Worm (Caenorhabditis elegans) whole organism, mixed stage, embryonic: ENCODE measurements around the gene K02E11.7.

Source experiments
- blmp-1 ChIP-seq: fragments of 150-350 bp; optimal IDR thresholded peaks from 2 replicates; lab custom pipeline; 2014; ENCODE audit warnings: missing biosample characterization, missing genetic modification characterization
- ceh-39 ChIP-seq: fragments of 150-350 bp; optimal IDR thresholded peaks from 2 replicates; lab custom pipeline; 2014; ENCODE audit warnings: missing biosample characterization, missing genetic modification characterization
- ceh-43 ChIP-seq: fragments of 200-800 bp; sonication (Bioruptor generic); optimal IDR thresholded peaks from 2 replicates; lab custom pipeline; 2018; ENCODE audit warnings: mild to moderate bottlenecking, missing genetic modification characterization, moderate library complexity, missing compliant biosample characterization
- hlh-1 ChIP-seq: fragments of 150-350 bp; optimal IDR thresholded peaks from 2 replicates; lab custom pipeline; 2014; ENCODE audit warnings: missing biosample characterization, missing genetic modification reagents, missing genetic modification characterization
- sptf-1 ChIP-seq: sonication (generic microtip); optimal IDR thresholded peaks from 2 replicates; lab custom pipeline; 2017; ENCODE audit warnings: mild to moderate bottlenecking, missing genetic modification characterization, moderate library complexity, missing compliant biosample characterization
- tbx-8 ChIP-seq: fragments of 200-800 bp; sonication (Bioruptor generic); optimal IDR thresholded peaks from 2 replicates; lab custom pipeline; 2018; ENCODE audit warnings: mild to moderate bottlenecking, missing genetic modification characterization, moderate library complexity, missing compliant biosample characterization

DNA sequence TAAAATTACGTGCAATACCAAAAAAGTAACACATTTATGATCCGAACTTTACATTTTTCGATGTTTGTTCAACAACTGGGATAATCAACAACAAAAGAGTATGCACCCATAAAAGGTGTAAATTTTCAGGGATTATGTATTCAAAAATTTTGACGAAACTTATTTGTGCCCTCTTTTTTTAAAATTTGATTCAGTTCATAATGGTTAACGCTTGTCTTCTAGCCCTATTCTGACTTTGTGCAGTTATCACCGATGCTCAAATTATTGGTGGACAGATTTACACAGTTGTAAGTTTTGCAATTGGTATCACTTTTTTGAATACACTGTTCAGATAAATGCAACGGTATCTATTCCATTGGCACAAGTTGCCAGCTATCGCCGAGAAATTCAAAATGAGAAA lies 5.5 kb downstream of the K02E11.7 start, which contains the start of gene K02E11.6:
- TF ChIP-seq sptf-1 (tag; lab: Kevin White, UChicago), result no peak
- no peak for TF ChIP-seq tbx-8 (GFP tag; lab: Kevin White, UChicago)
- TF ChIP-seq blmp-1 (tag; lab: Kevin White, UChicago), result no peak
- TF ChIP-seq ceh-39 (tag; lab: Kevin White, UChicago), result no peak
- TF ChIP-seq hlh-1 (tag; lab: Kevin White, UChicago), result no peak
- no peak for TF ChIP-seq ceh-43
